Worm (Caenorhabditis elegans): ENCODE data around the gene D1086.10.

DNA sequence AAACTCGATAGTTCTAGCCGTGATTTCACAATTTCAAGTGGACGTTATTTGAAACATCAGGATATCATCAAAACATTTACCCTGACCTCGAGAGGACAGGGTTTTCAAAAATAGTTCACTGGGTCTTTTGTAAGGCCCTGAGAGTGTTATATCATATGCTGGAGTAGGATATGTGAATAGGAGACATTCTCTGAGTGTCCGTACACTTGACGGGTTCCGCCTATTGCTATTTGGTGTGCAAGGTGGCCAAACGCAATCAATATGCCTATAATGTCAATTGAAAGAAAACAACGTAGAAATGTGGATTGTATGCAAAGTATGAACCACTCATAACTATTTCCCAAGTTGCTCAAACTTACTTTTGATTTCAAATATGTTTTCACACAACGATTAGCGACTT lies 14.8 kb downstream of the D1086.10 start:
- no peak for TF ChIP-seq vab-7 (GFP tag; IDR thresholded peaks at IDR 0.05)
- no peak for TF ChIP-seq pha-4 (GFP tag; IDR thresholded peaks at IDR 0.05)
- no peak for TF ChIP-seq pha-4 (tag; optimal IDR thresholded peaks at IDR 0.05)
- TF ChIP-seq nhr-237 (tag; optimal IDR thresholded peaks at IDR 0.05), result no peak
- TF ChIP-seq nhr-25 (tag; optimal IDR thresholded peaks at IDR 0.05; ENCODE audit: borderline replicate concordance, insufficient read depth), result no peak

Data from whole organism, L4 larva.